Fruit fly (Drosophila melanogaster) whole organism, embryonic: Measurements from ENCODE around the gene CG43072.
A peak's percentile ranks its signal among the peaks of the same experiment; 100 is the strongest.

Source experiments
- Asciz ChIP-seq: fragments of 200-800 bp; sonication (Bioruptor generic); optimal IDR thresholded peaks from 2 replicates; lab custom pipeline; 2017; ENCODE audit warnings: missing biosample characterization, mild to moderate bottlenecking, missing genetic modification characterization, missing genetic modification reagents
- CG10565 ChIP-seq: fragments of 200-800 bp; sonication (Bioruptor generic); optimal IDR thresholded peaks from 3 replicates; lab custom pipeline; 2016; ENCODE audit warnings: missing biosample characterization, mild to moderate bottlenecking, missing genetic modification characterization
- CG1233 ChIP-seq: fragments of 200-800 bp; sonication (Bioruptor generic); optimal IDR thresholded peaks from 4 replicates; lab custom pipeline; 2018; ENCODE audit warnings: missing biosample characterization, mild to moderate bottlenecking, missing genetic modification characterization
- CG12391 ChIP-seq: fragments of 200-800 bp; sonication (Bioruptor generic); optimal IDR thresholded peaks from 3 replicates; lab custom pipeline; 2018; ENCODE audit warnings: missing biosample characterization, mild to moderate bottlenecking, missing genetic modification characterization, moderate library complexity
- CG1603 ChIP-seq: fragments of 200-800 bp; sonication (Bioruptor generic); optimal IDR thresholded peaks from 2 replicates; lab custom pipeline; 2019; ENCODE audit warnings: missing biosample characterization, mild to moderate bottlenecking, missing genetic modification characterization, moderate library complexity
- CG1647 ChIP-seq: fragments of 200-800 bp; sonication (Bioruptor generic); optimal IDR thresholded peaks from 3 replicates; lab custom pipeline; 2016; ENCODE audit warnings: missing biosample characterization, missing genetic modification characterization
- CG17385 ChIP-seq: fragments of 200-800 bp; sonication (Bioruptor generic); optimal IDR thresholded peaks from 3 replicates; lab custom pipeline; 2018; ENCODE audit warnings: missing biosample characterization, mild to moderate bottlenecking, missing genetic modification characterization
- CG18262 ChIP-seq: fragments of 200-800 bp; optimal IDR thresholded peaks from 3 replicates; lab custom pipeline; 2019; ENCODE audit warnings: missing biosample characterization, mild to moderate bottlenecking, missing genetic modification characterization, moderate library complexity
- CG2116 ChIP-seq: fragments of 200-800 bp; sonication (Bioruptor generic); optimal IDR thresholded peaks from 3 replicates; lab custom pipeline; 2018; ENCODE audit warnings: missing biosample characterization, mild to moderate bottlenecking, missing genetic modification characterization
- CG2712 ChIP-seq: fragments of 200-800 bp; optimal IDR thresholded peaks from 3 replicates; lab custom pipeline; 2019; ENCODE audit warnings: missing biosample characterization, mild to moderate bottlenecking, missing genetic modification characterization, moderate library complexity
- CG3065 ChIP-seq: fragments of 200-800 bp; sonication (Bioruptor generic); optimal IDR thresholded peaks from 2 replicates; lab custom pipeline; 2016; ENCODE audit warnings: missing biosample characterization, missing genetic modification characterization
- CG3281 ChIP-seq: fragments of 200-800 bp; sonication (Bioruptor generic); optimal IDR thresholded peaks from 3 replicates; lab custom pipeline; 2017; ENCODE audit warnings: missing biosample characterization, mild to moderate bottlenecking, missing genetic modification characterization
- CG4424 ChIP-seq: fragments of 200-800 bp; sonication (Bioruptor generic); optimal IDR thresholded peaks from 3 replicates; lab custom pipeline; 2016; ENCODE audit warnings: missing biosample characterization, missing genetic modification characterization
- CG6765 ChIP-seq: fragments of 200-800 bp; sonication (Bioruptor generic); optimal IDR thresholded peaks from 3 replicates; lab custom pipeline; 2017; ENCODE audit warnings: missing biosample characterization, mild to moderate bottlenecking, missing genetic modification characterization
- CG6791 ChIP-seq: fragments of 200-800 bp; sonication (Bioruptor generic); IDR thresholded peaks from 3 replicates; pipeline ENCODE4 v1.3.6; 2022; ENCODE audit warnings: missing biosample characterization, missing genetic modification characterization; ENCODE audit not compliant: partially characterized antibody
- D19A ChIP-seq: fragments of 200-800 bp; optimal IDR thresholded peaks from 3 replicates; lab custom pipeline; 2019; ENCODE audit warnings: missing biosample characterization, mild to moderate bottlenecking, missing genetic modification characterization, moderate library complexity
- Drgx ChIP-seq: fragments of 200-800 bp; sonication (Bioruptor generic); IDR thresholded peaks from 2 replicates; pipeline ENCODE4 v1.3.6; 2022; ENCODE audit warnings: missing biosample characterization, missing genetic modification characterization
- Eip74EF ChIP-seq, 2 experiments: fragments of 200-800 bp in 1 of 2; fragments of >200 bp in 1 of 2; sonication (Bioruptor generic) in 1 of 2; optimal IDR thresholded peaks; 2 replicates each; lab custom pipeline; 2017 to 2019; ENCODE audit warnings: missing biosample characterization in 2 of 2, missing genetic modification characterization in 2 of 2, mild to moderate bottlenecking in 1 of 2, moderate library complexity in 1 of 2
- Ets97D ChIP-seq: fragments of 200-800 bp; sonication (Bioruptor generic); optimal IDR thresholded peaks from 3 replicates; lab custom pipeline; 2016; ENCODE audit warnings: missing biosample characterization, missing genetic modification characterization
- H15 ChIP-seq: fragments of 200-800 bp; sonication (Bioruptor generic); IDR thresholded peaks from 3 replicates; pipeline ENCODE4 v1.3.6; 2022; ENCODE audit warnings: missing biosample characterization, missing genetic modification characterization
- HLH3B ChIP-seq: fragments of 200-800 bp; sonication (Bioruptor generic); IDR thresholded peaks from 2 replicates; pipeline ENCODE4 v1.3.6; 2022; ENCODE audit warnings: missing biosample characterization, missing genetic modification characterization
- HLH4C ChIP-seq: fragments of 200-800 bp; sonication (Bioruptor generic); IDR thresholded peaks from 3 replicates; pipeline ENCODE4 v1.3.6; 2022; ENCODE audit warnings: missing biosample characterization, missing genetic modification characterization; ENCODE audit not compliant: partially characterized antibody
- Lhr ChIP-seq: fragments of 200-800 bp; sonication (Bioruptor generic); optimal IDR thresholded peaks from 3 replicates; lab custom pipeline; 2017; ENCODE audit warnings: mild to moderate bottlenecking, missing biosample characterization, missing genetic modification reagents, missing genetic modification characterization
- MESR4 ChIP-seq: fragments of 200-800 bp; sonication (Bioruptor generic); optimal IDR thresholded peaks from 2 replicates; lab custom pipeline; 2018; ENCODE audit warnings: missing biosample characterization, mild to moderate bottlenecking, missing genetic modification characterization, moderate library complexity
- Max ChIP-seq: fragments of 200-800 bp; sonication (Bioruptor generic); optimal IDR thresholded peaks from 2 replicates; lab custom pipeline; 2016; ENCODE audit warnings: missing biosample characterization, mild to moderate bottlenecking, missing genetic modification characterization
- NC2α ChIP-seq: fragments of 200-800 bp; sonication (Bioruptor generic); optimal IDR thresholded peaks from 2 replicates; lab custom pipeline; 2016; ENCODE audit warnings: missing biosample characterization, missing genetic modification characterization
- NC2β ChIP-seq: fragments of 200-800 bp; sonication (Bioruptor generic); optimal IDR thresholded peaks from 2 replicates; lab custom pipeline; 2016; ENCODE audit warnings: missing biosample characterization, missing genetic modification characterization
- PHDP ChIP-seq: fragments of 200-800 bp; sonication (Bioruptor generic); optimal IDR thresholded peaks from 3 replicates; lab custom pipeline; 2018; ENCODE audit warnings: missing biosample characterization, mild to moderate bottlenecking, missing genetic modification characterization, moderate library complexity
- Rfx ChIP-seq: fragments of 200-800 bp; sonication (Bioruptor generic); IDR thresholded peaks from 2 replicates; pipeline ENCODE4 v1.3.6; 2022; ENCODE audit warnings: missing biosample characterization, missing genetic modification characterization
- Sox102F ChIP-seq: fragments of 200-800 bp; sonication (Bioruptor generic); optimal IDR thresholded peaks from 2 replicates; lab custom pipeline; 2018; ENCODE audit warnings: missing biosample characterization, mild to moderate bottlenecking, missing genetic modification characterization, moderate library complexity
- Usf ChIP-seq: fragments of 200-800 bp; sonication (Bioruptor generic); optimal IDR thresholded peaks from 2 replicates; lab custom pipeline; 2017; ENCODE audit warnings: missing genotype, missing biosample characterization, missing genetic modification characterization
- btn ChIP-seq: fragments of 200-800 bp; sonication (Bioruptor generic); optimal IDR thresholded peaks from 2 replicates; lab custom pipeline; 2016; ENCODE audit warnings: missing biosample characterization, missing genetic modification characterization
- croc ChIP-seq: fragments of 200-800 bp; sonication (Bioruptor generic); conservative IDR thresholded peaks from 3 replicates; pipeline ENCODE4 v1.3.6; 2022; ENCODE audit warnings: missing biosample characterization, missing genetic modification characterization
- dmrt11E ChIP-seq: fragments of 200-800 bp; sonication (Bioruptor generic); optimal IDR thresholded peaks from 3 replicates; lab custom pipeline; 2018; ENCODE audit warnings: missing biosample characterization, mild to moderate bottlenecking, missing genetic modification characterization, moderate library complexity
- dmrt99B ChIP-seq: fragments of 200-800 bp; sonication (Bioruptor generic); optimal IDR thresholded peaks from 2 replicates; lab custom pipeline; 2018; ENCODE audit warnings: missing biosample characterization, mild to moderate bottlenecking, missing genetic modification characterization, moderate library complexity
- ems ChIP-seq: fragments of 200-800 bp; sonication (Bioruptor generic); optimal IDR thresholded peaks from 3 replicates; lab custom pipeline; 2016; ENCODE audit warnings: missing biosample characterization, missing genetic modification characterization
- gce ChIP-seq: fragments of 200-800 bp; sonication (Bioruptor generic); IDR thresholded peaks from 3 replicates; pipeline ENCODE4 v1.3.6; 2022; ENCODE audit warnings: missing biosample characterization, missing genetic modification characterization
- gcm ChIP-seq: fragments of 200-800 bp; sonication (Bioruptor generic); optimal IDR thresholded peaks from 2 replicates; lab custom pipeline; 2019; ENCODE audit warnings: missing biosample characterization, mild to moderate bottlenecking, missing genetic modification characterization, moderate library complexity
- gem ChIP-seq: fragments of 200-800 bp; sonication (Bioruptor generic); optimal IDR thresholded peaks from 2 replicates; lab custom pipeline; 2019; ENCODE audit warnings: missing biosample characterization, mild to moderate bottlenecking, missing genetic modification characterization, moderate library complexity
- ken ChIP-seq: fragments of 200-800 bp; sonication (Bioruptor generic); IDR thresholded peaks from 3 replicates; pipeline ENCODE4 v1.3.6; 2022; ENCODE audit warnings: missing biosample characterization, missing genetic modification characterization
- lola ChIP-seq, 3 experiments: fragments of >200 bp in 2 of 3; fragments of 200-800 bp in 1 of 3; sonication (Bioruptor generic) in 1 of 3; optimal IDR thresholded peaks; 2 replicates each; lab custom pipeline; 2017 to 2019; ENCODE audit warnings: missing biosample characterization in 3 of 3, missing genetic modification characterization in 3 of 3, mild to moderate bottlenecking in 1 of 3, moderate library complexity in 1 of 3
- nau ChIP-seq: fragments of 200-800 bp; sonication (Bioruptor generic); optimal IDR thresholded peaks from 3 replicates; lab custom pipeline; 2017; ENCODE audit warnings: missing biosample characterization, mild to moderate bottlenecking, missing genetic modification characterization, missing genetic modification reagents
- phol ChIP-seq: fragments of 200-800 bp; sonication (Bioruptor generic); optimal IDR thresholded peaks from 3 replicates; lab custom pipeline; 2018; ENCODE audit warnings: missing biosample characterization, mild to moderate bottlenecking, missing genetic modification characterization, moderate library complexity
- ranshi ChIP-seq: fragments of 200-800 bp; sonication (Bioruptor generic); IDR thresholded peaks from 2 replicates; pipeline ENCODE4 v1.3.6; 2022; ENCODE audit warnings: missing biosample characterization, missing genetic modification characterization
- sens-2 ChIP-seq: fragments of 200-800 bp; sonication (Bioruptor generic); IDR thresholded peaks from 2 replicates; pipeline ENCODE4 v1.3.6; 2022; ENCODE audit warnings: missing biosample characterization, missing genetic modification characterization
- sisA ChIP-seq: fragments of 200-800 bp; sonication (Bioruptor generic); IDR thresholded peaks from 2 replicates; pipeline ENCODE4 v1.3.6; 2022; ENCODE audit warnings: missing biosample characterization, missing genetic modification characterization
- stc ChIP-seq: fragments of 200-800 bp; sonication (Bioruptor generic); IDR thresholded peaks from 2 replicates; pipeline ENCODE4 v1.3.6; 2022; ENCODE audit warnings: missing biosample characterization, missing genetic modification characterization
- tgo ChIP-seq: fragments of 200-800 bp; sonication (Bioruptor generic); IDR thresholded peaks from 3 replicates; pipeline ENCODE4 v1.3.6; 2022; ENCODE audit warnings: missing biosample characterization, missing genetic modification characterization
- ttk ChIP-seq: fragments of 200-800 bp; sonication (Bioruptor generic); IDR thresholded peaks from 2 replicates; pipeline ENCODE4 v2.1.2; 2022; ENCODE audit warnings: missing biosample characterization, missing genetic modification characterization
- vfl ChIP-seq: fragments of 200-800 bp; sonication (Bioruptor generic); optimal IDR thresholded peaks from 2 replicates; lab custom pipeline; 2016; ENCODE audit warnings: missing biosample characterization, missing genetic modification characterization

The CG43072 gene

DNA sequence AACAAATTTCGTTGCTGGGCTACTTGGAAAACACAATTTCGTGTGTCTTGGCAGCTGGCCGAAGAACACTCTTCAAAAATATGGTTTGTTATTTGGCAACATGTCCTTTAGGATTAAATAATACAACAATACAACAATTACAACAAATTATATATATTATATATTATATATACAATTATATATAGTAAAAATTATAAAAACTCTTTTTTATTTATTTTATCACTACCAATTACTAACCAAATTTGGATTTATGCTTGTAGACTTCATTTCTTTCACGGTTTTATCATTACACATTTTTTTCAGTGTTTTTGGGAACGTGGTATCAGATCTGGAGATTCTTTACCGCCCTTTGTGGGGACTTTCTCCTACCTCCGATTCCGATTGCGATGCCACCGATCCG is 42.8 kb downstream of the CG43072 start:
- no peak for TF ChIP-seq gce
- TF ChIP-seq CG6765 (GFP tag; lab: Kevin White, UChicago), result no peak
- TF ChIP-seq nau (GFP tag; lab: Kevin White, UChicago), result no peak
- TF ChIP-seq Ets97D (GFP tag; lab: Kevin White, UChicago), result no peak
- TF ChIP-seq CG18262, result no peak
- no peak for TF ChIP-seq lola (GFP tag; optimal IDR thresholded peaks at IDR 0.05; lab: Kevin White, UChicago)
- TF ChIP-seq ttk (GFP tag; lab: Robert Waterston, UW), result no peak

DNA sequence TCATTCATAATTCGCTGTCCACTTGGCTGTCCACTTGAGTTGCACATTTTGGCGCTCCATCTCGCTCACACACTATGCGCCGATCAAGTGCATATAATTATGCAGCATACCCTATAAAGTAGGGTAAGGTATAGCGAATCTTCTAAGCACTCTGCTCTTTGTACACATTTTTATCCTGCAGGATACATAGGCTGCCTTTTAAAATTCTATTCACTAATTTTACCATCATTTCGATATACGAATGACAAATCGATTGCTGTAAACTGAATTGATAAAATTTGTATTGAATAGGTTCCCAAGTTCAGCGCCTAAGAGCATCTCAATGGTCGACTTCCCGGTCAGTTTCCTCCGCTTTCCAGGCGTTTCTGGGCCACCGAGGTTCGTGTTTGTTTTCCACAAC is 47.4 kb downstream of the CG43072 start:
- TF ChIP-seq Lhr (GFP tag; lab: Kevin White, UChicago), result no peak
- no peak for TF ChIP-seq MESR4 (GFP tag; lab: Kevin White, UChicago)
- TF ChIP-seq ems (GFP tag; lab: Kevin White, UChicago), result no peak
- TF ChIP-seq Eip74EF (GFP tag; optimal IDR thresholded peaks at IDR 0.05; lab: Kevin White, UChicago), result no peak
- TF ChIP-seq phol (tag; lab: Kevin White, UChicago), result peak; percentile 10
- peak; percentile 60 for TF ChIP-seq D19A (tag; lab: Kevin White, UChicago)
- no peak for TF ChIP-seq CG17385 (GFP tag; lab: Kevin White, UChicago)
- TF ChIP-seq CG4424 (GFP tag; lab: Kevin White, UChicago), result no peak
- TF ChIP-seq Asciz, result no peak
- no peak for TF ChIP-seq H15
- no peak for TF ChIP-seq stc
- TF ChIP-seq CG3065, result no peak
- peak; percentile 38; the same call in 1 of the 2 replicates for TF ChIP-seq Drgx
- no peak for TF ChIP-seq btn (GFP tag; lab: Kevin White, UChicago)
- TF ChIP-seq CG3281 (GFP tag; lab: Kevin White, UChicago), result no peak
- TF ChIP-seq vfl, result no peak
- TF ChIP-seq CG2116 (GFP tag; lab: Kevin White, UChicago), result no peak
- TF ChIP-seq Rfx (GFP tag; lab: Robert Waterston, UW), result no peak
- no peak for TF ChIP-seq sens-2 (GFP tag; lab: Robert Waterston, UW)
- TF ChIP-seq CG1233, result no peak
- TF ChIP-seq dmrt11E, result no peak
- no peak for TF ChIP-seq ken (GFP tag; lab: Robert Waterston, UW)
- no peak for TF ChIP-seq tgo (GFP tag; lab: Robert Waterston, UW)
- TF ChIP-seq HLH4C (GFP tag; lab: Robert Waterston, UW), result no peak
- no peak for TF ChIP-seq CG12391 (tag; lab: Kevin White, UChicago)
- TF ChIP-seq CG6791, result no peak
- TF ChIP-seq PHDP (tag; lab: Kevin White, UChicago), result no peak
- peak; percentile 50 for TF ChIP-seq dmrt99B (tag; lab: Kevin White, UChicago)
- peak; percentile 0 for TF ChIP-seq gem
- no peak for TF ChIP-seq gcm (GFP tag; lab: Kevin White, UChicago)
- no peak for TF ChIP-seq CG1647 (GFP tag; lab: Kevin White, UChicago)
- no peak for TF ChIP-seq NC2α (GFP tag; lab: Kevin White, UChicago)
- TF ChIP-seq CG1603 (tag; lab: Kevin White, UChicago), result peak; percentile 12
- TF ChIP-seq Max, result no peak
- no peak for TF ChIP-seq CG10565 (GFP tag; lab: Kevin White, UChicago)
- no peak for TF ChIP-seq gce
- TF ChIP-seq Sox102F (GFP tag; lab: Kevin White, UChicago), result peak; percentile 50
- TF ChIP-seq HLH3B (GFP tag; lab: Robert Waterston, UW), result no peak
- TF ChIP-seq NC2β (GFP tag; lab: Kevin White, UChicago), result no peak
- no peak for TF ChIP-seq Usf (GFP tag; lab: Kevin White, UChicago)
- no peak for TF ChIP-seq sisA (GFP tag; lab: Robert Waterston, UW)
- TF ChIP-seq ranshi (GFP tag; lab: Robert Waterston, UW), result no peak
- no peak for TF ChIP-seq CG2712
- no peak for TF ChIP-seq croc (GFP tag; lab: Robert Waterston, UW)
